Fruit fly (Drosophila melanogaster) whole organism, embryonic: ENCODE data around the gene sna.

Experiments used
- Atf-2 ChIP-seq: fragments of 200-800 bp; sonication (Bioruptor generic); optimal IDR thresholded peaks from 2 replicates; lab custom pipeline; 2016; ENCODE audit warnings: missing biosample characterization, missing genetic modification characterization
- B-H2 ChIP-seq: fragments of 200-800 bp; sonication (Bioruptor generic); optimal IDR thresholded peaks from 2 replicates; lab custom pipeline; 2018; ENCODE audit warnings: missing biosample characterization, mild to moderate bottlenecking, missing genetic modification characterization
- Bgb ChIP-seq: fragments of 200-800 bp; sonication (Bioruptor generic); IDR thresholded peaks from 2 replicates; pipeline ENCODE4 v1.3.6; 2022; ENCODE audit warnings: missing biosample characterization, missing genetic modification characterization; ENCODE audit not compliant: partially characterized antibody
- CG10147 ChIP-seq: fragments of 200-800 bp; sonication (Bioruptor generic); optimal IDR thresholded peaks from 2 replicates; lab custom pipeline; 2019; ENCODE audit warnings: missing biosample characterization, mild to moderate bottlenecking, missing genetic modification characterization, moderate library complexity
- CG1024 ChIP-seq: fragments of 200-800 bp; sonication (Bioruptor generic); IDR thresholded peaks from 2 replicates; pipeline ENCODE4 v1.3.6; 2022; ENCODE audit warnings: missing biosample characterization, missing genetic modification characterization
- CG10543 ChIP-seq: fragments of 200-800 bp; sonication (Bioruptor generic); optimal IDR thresholded peaks from 3 replicates; lab custom pipeline; 2017; ENCODE audit warnings: missing biosample characterization, mild to moderate bottlenecking, missing genetic modification characterization, moderate library complexity
- CG10654 ChIP-seq: fragments of 200-800 bp; sonication (Bioruptor generic); optimal IDR thresholded peaks from 2 replicates; lab custom pipeline; 2016; ENCODE audit warnings: missing biosample characterization, missing genetic modification characterization
- CG12769 ChIP-seq: fragments of 200-800 bp; sonication (Bioruptor generic); optimal IDR thresholded peaks from 2 replicates; lab custom pipeline; 2019; ENCODE audit warnings: missing biosample characterization, mild to moderate bottlenecking, missing genetic modification characterization, moderate library complexity
- CG13287 ChIP-seq: fragments of 200-800 bp; sonication (Bioruptor generic); IDR thresholded peaks from 2 replicates; pipeline ENCODE4 v1.3.6; 2022; ENCODE audit warnings: missing biosample characterization, missing genetic modification characterization; ENCODE audit not compliant: partially characterized antibody
- CG13424 ChIP-seq: fragments of 200-800 bp; sonication (Bioruptor generic); optimal IDR thresholded peaks from 2 replicates; lab custom pipeline; 2019; ENCODE audit warnings: missing biosample characterization, mild to moderate bottlenecking, missing genetic modification characterization, moderate library complexity
- CG13624 ChIP-seq: fragments of 200-800 bp; sonication (Bioruptor generic); optimal IDR thresholded peaks from 2 replicates; lab custom pipeline; 2016; ENCODE audit warnings: missing biosample characterization, missing genetic modification characterization
- CG13775 ChIP-seq: fragments of 200-800 bp; sonication (Bioruptor generic); optimal IDR thresholded peaks from 3 replicates; lab custom pipeline; 2017; ENCODE audit warnings: missing biosample characterization, mild to moderate bottlenecking, missing genetic modification characterization
- CG14050 ChIP-seq: fragments of 200-800 bp; sonication (Bioruptor generic); IDR thresholded peaks from 3 replicates; pipeline ENCODE4 v1.3.6; 2022; ENCODE audit warnings: missing biosample characterization, missing genetic modification characterization
- CG14860 ChIP-seq: fragments of 200-800 bp; sonication (Bioruptor generic); IDR thresholded peaks from 3 replicates; pipeline ENCODE4 v1.3.6; 2022; ENCODE audit warnings: missing biosample characterization, missing genetic modification characterization; ENCODE audit not compliant: partially characterized antibody
- CG1792 ChIP-seq: fragments of 200-800 bp; sonication (Bioruptor generic); optimal IDR thresholded peaks from 2 replicates; lab custom pipeline; 2016; ENCODE audit warnings: missing biosample characterization, missing genetic modification characterization
- CG18476 ChIP-seq: fragments of 200-800 bp; sonication (Bioruptor generic); optimal IDR thresholded peaks from 2 replicates; lab custom pipeline; 2016; ENCODE audit warnings: missing biosample characterization, mild to moderate bottlenecking, missing genetic modification characterization
- CG32767 ChIP-seq: fragments of 200-800 bp; sonication (Bioruptor generic); IDR thresholded peaks from 2 replicates; pipeline ENCODE4 v1.3.6; 2022; ENCODE audit warnings: missing biosample characterization, missing genetic modification characterization
- CG33557 ChIP-seq: fragments of 200-800 bp; sonication (Bioruptor generic); optimal IDR thresholded peaks from 2 replicates; lab custom pipeline; 2019; ENCODE audit warnings: missing biosample characterization, mild to moderate bottlenecking, missing genetic modification characterization, moderate library complexity
- CG42726 ChIP-seq: fragments of 200-800 bp; sonication (Bioruptor generic); IDR thresholded peaks from 2 replicates; pipeline ENCODE4 v1.3.6; 2022; ENCODE audit warnings: missing biosample characterization, missing genetic modification characterization; ENCODE audit not compliant: partially characterized antibody
- CG6791 ChIP-seq: fragments of 200-800 bp; sonication (Bioruptor generic); IDR thresholded peaks from 3 replicates; pipeline ENCODE4 v1.3.6; 2022; ENCODE audit warnings: missing biosample characterization, missing genetic modification characterization; ENCODE audit not compliant: partially characterized antibody
- CG8089 ChIP-seq: fragments of 200-800 bp; sonication (Bioruptor generic); optimal IDR thresholded peaks from 3 replicates; lab custom pipeline; 2016; ENCODE audit warnings: missing biosample characterization, missing genetic modification characterization
- CG8944 ChIP-seq: fragments of 200-800 bp; sonication (Bioruptor generic); optimal IDR thresholded peaks from 3 replicates; lab custom pipeline; 2016; ENCODE audit warnings: missing biosample characterization, missing genetic modification characterization
- CG9437 ChIP-seq: fragments of 200-800 bp; sonication (Bioruptor generic); optimal IDR thresholded peaks from 2 replicates; lab custom pipeline; 2018; ENCODE audit warnings: missing biosample characterization, mild to moderate bottlenecking, missing genetic modification characterization
- CG9727 ChIP-seq: fragments of 200-800 bp; sonication (Bioruptor generic); optimal IDR thresholded peaks from 3 replicates; lab custom pipeline; 2017; ENCODE audit warnings: missing biosample characterization, mild to moderate bottlenecking, missing genetic modification characterization
- CTCF ChIP-seq: fragments of 200-800 bp; sonication (Bioruptor generic); optimal IDR thresholded peaks from 2 replicates; lab custom pipeline; 2017; ENCODE audit warnings: missing biosample characterization, mild to moderate bottlenecking, missing genetic modification characterization, moderate library complexity
- Dip2 ChIP-seq: fragments of 200-800 bp; sonication (Bioruptor generic); IDR thresholded peaks from 2 replicates; pipeline ENCODE4 v1.3.6; 2022; ENCODE audit warnings: missing biosample characterization, missing genetic modification characterization
- Dp ChIP-seq: fragments of 200-800 bp; sonication (Bioruptor generic); optimal IDR thresholded peaks from 2 replicates; lab custom pipeline; 2018; ENCODE audit warnings: missing biosample characterization, mild to moderate bottlenecking, missing genetic modification characterization, moderate library complexity
- Opbp ChIP-seq: fragments of 200-800 bp; sonication (Bioruptor generic); IDR thresholded peaks from 3 replicates; pipeline ENCODE4 v1.3.6; 2022; ENCODE audit warnings: missing biosample characterization, missing genetic modification characterization; ENCODE audit not compliant: partially characterized antibody
- Ssrp ChIP-seq: fragments of 200-800 bp; sonication (Bioruptor generic); optimal IDR thresholded peaks from 2 replicates; lab custom pipeline; 2018; ENCODE audit warnings: missing biosample characterization, mild to moderate bottlenecking, missing genetic modification characterization, moderate library complexity
- Xrp1 ChIP-seq: fragments of 200-800 bp; sonication (Bioruptor generic); IDR thresholded peaks from 2 replicates; pipeline ENCODE4 v1.3.6; 2022; ENCODE audit warnings: missing biosample characterization, missing genetic modification characterization
- amos ChIP-seq: fragments of 200-800 bp; sonication (Bioruptor generic); IDR thresholded peaks from 2 replicates; pipeline ENCODE4 v1.3.6; 2022; ENCODE audit warnings: missing biosample characterization, missing genetic modification characterization; ENCODE audit not compliant: partially characterized antibody
- ato ChIP-seq: fragments of 200-800 bp; sonication (Bioruptor generic); IDR thresholded peaks from 2 replicates; pipeline ENCODE4 v1.3.6; 2022; ENCODE audit warnings: missing biosample characterization, missing genetic modification characterization; ENCODE audit not compliant: partially characterized antibody
- bigmax ChIP-seq: fragments of 200-800 bp; sonication (Bioruptor generic); optimal IDR thresholded peaks from 2 replicates; lab custom pipeline; 2018; ENCODE audit warnings: missing biosample characterization, mild to moderate bottlenecking, missing genetic modification characterization
- chinmo ChIP-seq: fragments of 200-800 bp; sonication (Bioruptor generic); IDR thresholded peaks from 4 replicates; pipeline ENCODE4 v1.3.6; 2022; ENCODE audit warnings: missing biosample characterization, missing genetic modification characterization; ENCODE audit not compliant: partially characterized antibody
- dm ChIP-seq: fragments of 200-800 bp; sonication (Bioruptor generic); optimal IDR thresholded peaks from 3 replicates; lab custom pipeline; 2016; ENCODE audit warnings: missing biosample characterization, missing genetic modification characterization
- gt ChIP-seq: fragments of 200-800 bp; sonication (Bioruptor generic); IDR thresholded peaks from 2 replicates; pipeline ENCODE4 v1.3.6; 2022; ENCODE audit warnings: missing biosample characterization, missing genetic modification characterization
- inv ChIP-seq: fragments of 200-800 bp; sonication (Bioruptor generic); IDR thresholded peaks from 2 replicates; pipeline ENCODE4 v1.3.6; 2022; ENCODE audit warnings: missing biosample characterization, missing genetic modification characterization; ENCODE audit not compliant: partially characterized antibody
- knrl ChIP-seq: fragments of 200-800 bp; sonication (Bioruptor generic); IDR thresholded peaks from 3 replicates; pipeline ENCODE4 v1.3.6; 2022; ENCODE audit warnings: missing biosample characterization, missing genetic modification characterization; ENCODE audit not compliant: partially characterized antibody
- lilli ChIP-seq: fragments of 200-800 bp; sonication (Bioruptor generic); optimal IDR thresholded peaks from 3 replicates; lab custom pipeline; 2016; ENCODE audit warnings: missing biosample characterization, missing genetic modification characterization
- maf-S ChIP-seq: fragments of 200-800 bp; sonication (Bioruptor generic); optimal IDR thresholded peaks from 2 replicates; lab custom pipeline; 2016; ENCODE audit warnings: missing biosample characterization, missing genetic modification characterization
- nom ChIP-seq: fragments of 200-800 bp; sonication (Bioruptor generic); optimal IDR thresholded peaks from 2 replicates; lab custom pipeline; 2017; ENCODE audit warnings: missing biosample characterization, missing genetic modification characterization, mild to moderate bottlenecking, moderate library complexity, missing genetic modification reagents
- peb ChIP-seq: fragments of 200-800 bp; sonication (Bioruptor generic); IDR thresholded peaks from 2 replicates; pipeline ENCODE4 v1.3.6; 2022; ENCODE audit warnings: missing biosample characterization, missing genetic modification characterization
- seq ChIP-seq: fragments of 200-800 bp; sonication (Bioruptor generic); IDR thresholded peaks from 2 replicates; pipeline ENCODE4 v1.3.6; 2022; ENCODE audit warnings: missing biosample characterization, missing genetic modification characterization
- stwl ChIP-seq: fragments of 200-800 bp; sonication (Bioruptor generic); optimal IDR thresholded peaks from 3 replicates; lab custom pipeline; 2018; ENCODE audit warnings: missing biosample characterization, mild to moderate bottlenecking, missing genetic modification characterization, moderate library complexity
- vnd ChIP-seq: fragments of 200-800 bp; sonication (Bioruptor generic); IDR thresholded peaks from 3 replicates; pipeline ENCODE4 v1.3.6; 2022; ENCODE audit warnings: missing biosample characterization, missing genetic modification characterization; ENCODE audit not compliant: partially characterized antibody
- zfh1 ChIP-seq: fragments of 200-800 bp; sonication (Bioruptor generic); IDR thresholded peaks from 3 replicates; pipeline ENCODE4 v1.3.6; 2022; ENCODE audit warnings: missing biosample characterization, missing genetic modification characterization

sna gene

dm6 chr2L:15504534-15504933 is 26.5 kb upstream of the sna start (continued):
- TF ChIP-seq maf-S (GFP tag; lab: Kevin White, UChicago) (no peak), CG8944 (GFP tag; lab: Kevin White, UChicago) (no peak), CG10147 (GFP tag; lab: Kevin White, UChicago) (no peak), stwl (tag; lab: Kevin White, UChicago) (peak; percentile 57), CG14050 (GFP tag; lab: Robert Waterston, UW) (no peak), amos (GFP tag; lab: Robert Waterston, UW) (peak; percentile 63), knrl (GFP tag; lab: Robert Waterston, UW) (peak; percentile 58), CG10543 (GFP tag; lab: Kevin White, UChicago) (no peak), Dip2 (no peak), CG10654 (no peak), chinmo (no peak), CG8089 (GFP tag; lab: Kevin White, UChicago) (no peak), peb (GFP tag; lab: Robert Waterston, UW) (no peak), zfh1 (GFP tag; lab: Robert Waterston, UW) (no peak), seq (GFP tag; lab: Robert Waterston, UW) (no peak), CTCF (GFP tag; lab: Kevin White, UChicago) (peak; percentile 92), Ssrp (tag; lab: Kevin White, UChicago) (no peak), Opbp (GFP tag; lab: Robert Waterston, UW) (peak; percentile 24; the same call in 1 of the 3 replicates), ato (no peak), vnd (GFP tag; lab: Robert Waterston, UW) (0 out of 3 replicates have a peak, but pooled peaks have one; percentile 29), bigmax (GFP tag; lab: Kevin White, UChicago) (no peak), lilli (GFP tag; lab: Kevin White, UChicago) (no peak), Dp (GFP tag; lab: Kevin White, UChicago) (peak; percentile 45), dm (GFP tag; lab: Kevin White, UChicago) (no peak), CG18476 (GFP tag; lab: Kevin White, UChicago) (no peak), CG9437 (GFP tag; lab: Kevin White, UChicago) (no peak), CG32767 (GFP tag; lab: Robert Waterston, UW) (no peak), CG42726 (peak; percentile 11; the same call in 1 of the 2 replicates), Xrp1 (GFP tag; lab: Robert Waterston, UW) (no peak), CG13775 (GFP tag; lab: Kevin White, UChicago) (no peak), gt (GFP tag; lab: Robert Waterston, UW) (no peak), Bgb (GFP tag; lab: Robert Waterston, UW) (peak; percentile 68; the same call in 1 of the 2 replicates), nom (GFP tag; lab: Kevin White, UChicago) (no peak), CG14860 (GFP tag; lab: Robert Waterston, UW) (no peak; the same call in 2 of the 3 replicates), CG9727 (GFP tag; lab: Kevin White, UChicago) (no peak), CG13424 (tag; lab: Kevin White, UChicago) (no peak), CG13624 (GFP tag; lab: Kevin White, UChicago) (no peak), CG6791 (GFP tag; lab: Robert Waterston, UW) (peak; percentile 36; the same call in 2 of the 3 replicates), CG1024 (no peak), CG13287 (GFP tag; lab: Robert Waterston, UW) (no peak), inv (GFP tag; lab: Robert Waterston, UW) (no peak), CG12769 (tag; lab: Kevin White, UChicago) (no peak), CG33557 (GFP tag; lab: Kevin White, UChicago) (no peak), Atf-2 (GFP tag; lab: Kevin White, UChicago) (no peak), CG1792 (GFP tag; lab: Kevin White, UChicago) (no peak), B-H2 (GFP tag; lab: Kevin White, UChicago) (no peak)
- TF ChIP-seq, all 482 proteins: peak for 13
